Fruit fly (Drosophila melanogaster) whole organism, embryonic: ENCODE measurements around the gene NPF.
A peak's percentile ranks its signal among the peaks of the same experiment; 100 is the strongest.

Experiments
- Aef1 ChIP-seq: fragments of 200-800 bp; sonication (Bioruptor generic); IDR thresholded peaks from 3 replicates; pipeline ENCODE4 v1.3.6; 2022; ENCODE audit warnings: missing biosample characterization, missing genetic modification characterization
- C15 ChIP-seq: fragments of 200-800 bp; sonication (Bioruptor generic); IDR thresholded peaks from 3 replicates; pipeline ENCODE4 v1.3.6; 2022; ENCODE audit warnings: missing biosample characterization, missing genetic modification characterization
- CG11456 ChIP-seq: fragments of 200-800 bp; sonication (Bioruptor generic); IDR thresholded peaks from 3 replicates; pipeline ENCODE4 v1.3.6; 2022; ENCODE audit warnings: missing biosample characterization, missing genetic modification characterization
- CG15073 ChIP-seq: fragments of 200-800 bp; sonication (Bioruptor generic); optimal IDR thresholded peaks from 2 replicates; lab custom pipeline; 2016; ENCODE audit warnings: missing biosample characterization, missing genetic modification characterization
- CG1602 ChIP-seq: fragments of 200-800 bp; sonication (Bioruptor generic); optimal IDR thresholded peaks from 3 replicates; lab custom pipeline; 2016; ENCODE audit warnings: missing biosample characterization, missing genetic modification characterization
- CG17359 ChIP-seq: fragments of 200-800 bp; sonication (Bioruptor generic); optimal IDR thresholded peaks from 3 replicates; lab custom pipeline; 2018; ENCODE audit warnings: missing biosample characterization, mild to moderate bottlenecking, missing genetic modification characterization, moderate library complexity
- CG17802 ChIP-seq: fragments of 200-800 bp; sonication (Bioruptor generic); optimal IDR thresholded peaks from 2 replicates; lab custom pipeline; 2018; ENCODE audit warnings: missing biosample characterization, mild to moderate bottlenecking, missing genetic modification characterization, moderate library complexity
- CG17829 ChIP-seq: fragments of 200-800 bp; optimal IDR thresholded peaks from 2 replicates; lab custom pipeline; 2019; ENCODE audit warnings: missing biosample characterization, mild to moderate bottlenecking, missing genetic modification characterization, moderate library complexity
- CG1792 ChIP-seq: fragments of 200-800 bp; sonication (Bioruptor generic); optimal IDR thresholded peaks from 2 replicates; lab custom pipeline; 2016; ENCODE audit warnings: missing biosample characterization, missing genetic modification characterization
- CG1832 ChIP-seq: fragments of 200-800 bp; sonication (Bioruptor generic); optimal IDR thresholded peaks from 2 replicates; lab custom pipeline; 2017; ENCODE audit warnings: missing biosample characterization, mild to moderate bottlenecking, missing genetic modification characterization, inconsistent platforms
- CG2875 ChIP-seq: fragments of 200-800 bp; sonication (Bioruptor generic); optimal IDR thresholded peaks from 2 replicates; lab custom pipeline; 2017; ENCODE audit warnings: missing biosample characterization, mild to moderate bottlenecking, missing genetic modification characterization, missing genetic modification reagents
- CG33557 ChIP-seq: fragments of 200-800 bp; sonication (Bioruptor generic); optimal IDR thresholded peaks from 2 replicates; lab custom pipeline; 2019; ENCODE audit warnings: missing biosample characterization, mild to moderate bottlenecking, missing genetic modification characterization, moderate library complexity
- CG3838 ChIP-seq: fragments of 200-800 bp; sonication (Bioruptor generic); optimal IDR thresholded peaks from 3 replicates; lab custom pipeline; 2016; ENCODE audit warnings: missing biosample characterization, missing genetic modification characterization
- CG5245 ChIP-seq: fragments of 200-800 bp; sonication (Bioruptor generic); optimal IDR thresholded peaks from 3 replicates; lab custom pipeline; 2016; ENCODE audit warnings: missing biosample characterization, missing genetic modification characterization
- CG6272 ChIP-seq: fragments of 200-800 bp; sonication (Bioruptor generic); IDR thresholded peaks from 2 replicates; pipeline ENCODE4 v1.3.6; 2022; ENCODE audit warnings: missing biosample characterization, missing genetic modification characterization
- CG6683 ChIP-seq: fragments of 200-800 bp; sonication (Bioruptor generic); optimal IDR thresholded peaks from 2 replicates; lab custom pipeline; 2017; ENCODE audit warnings: missing biosample characterization, mild to moderate bottlenecking, missing genetic modification characterization, missing genetic modification reagents
- CG7271 ChIP-seq: fragments of 200-800 bp; sonication (Bioruptor generic); optimal IDR thresholded peaks from 2 replicates; lab custom pipeline; 2018; ENCODE audit warnings: missing biosample characterization, mild to moderate bottlenecking, missing genetic modification characterization, moderate library complexity
- CG7786 ChIP-seq: fragments of 200-800 bp; sonication (Bioruptor generic); optimal IDR thresholded peaks from 2 replicates; lab custom pipeline; 2016; ENCODE audit warnings: missing biosample characterization, missing genetic modification characterization
- CG7839 ChIP-seq: fragments of 200-800 bp; sonication (Bioruptor generic); optimal IDR thresholded peaks from 3 replicates; lab custom pipeline; 2018; ENCODE audit warnings: missing biosample characterization, mild to moderate bottlenecking, missing genetic modification characterization, moderate library complexity
- CG8359 ChIP-seq: fragments of 200-800 bp; sonication (Bioruptor generic); optimal IDR thresholded peaks from 2 replicates; lab custom pipeline; 2017; ENCODE audit warnings: missing biosample characterization, mild to moderate bottlenecking, missing genetic modification characterization, borderline replicate concordance
- CG9215 ChIP-seq: fragments of 200-800 bp; sonication (Bioruptor generic); IDR thresholded peaks from 2 replicates; pipeline ENCODE4 v1.3.6; 2022; ENCODE audit warnings: missing biosample characterization, missing genetic modification characterization
- CHES-1-like ChIP-seq: fragments of 200-800 bp; sonication (Bioruptor generic); optimal IDR thresholded peaks from 2 replicates; lab custom pipeline; 2016; ENCODE audit warnings: missing biosample characterization, missing genetic modification characterization
- D ChIP-seq, 2 experiments: fragments of 200-800 bp in 1 of 2; fragments of >200 bp in 1 of 2; sonication (Bioruptor generic) in 1 of 2; optimal IDR thresholded peaks; 2 replicates in 1 of 2; 3 replicates in 1 of 2; lab custom pipeline; 2017; ENCODE audit warnings: mild to moderate bottlenecking in 1 of 2, missing biosample characterization in 1 of 2, missing genetic modification characterization in 1 of 2, missing genetic modification reagents in 1 of 2
- Dip2 ChIP-seq: fragments of 200-800 bp; sonication (Bioruptor generic); IDR thresholded peaks from 2 replicates; pipeline ENCODE4 v1.3.6; 2022; ENCODE audit warnings: missing biosample characterization, missing genetic modification characterization
- Hand ChIP-seq: fragments of 200-800 bp; sonication (Bioruptor generic); optimal IDR thresholded peaks from 2 replicates; lab custom pipeline; 2017; ENCODE audit warnings: mild to moderate bottlenecking, missing biosample characterization, missing genetic modification reagents, missing genetic modification characterization
- Jarid2 ChIP-seq: fragments of 200-800 bp; sonication (Bioruptor generic); optimal IDR thresholded peaks from 3 replicates; lab custom pipeline; 2017; ENCODE audit warnings: mild to moderate bottlenecking, missing biosample characterization, missing genetic modification reagents, missing genetic modification characterization
- Ptx1 ChIP-seq: fragments of 200-800 bp; sonication (Bioruptor generic); IDR thresholded peaks from 2 replicates; pipeline ENCODE4 v1.3.6; 2022; ENCODE audit warnings: missing biosample characterization, missing genetic modification characterization
- Ravus ChIP-seq: fragments of 200-800 bp; sonication (Bioruptor generic); IDR thresholded peaks from 2 replicates; pipeline ENCODE4 v1.3.6; 2022; ENCODE audit warnings: missing biosample characterization, missing genetic modification characterization
- Rfx ChIP-seq: fragments of 200-800 bp; sonication (Bioruptor generic); IDR thresholded peaks from 2 replicates; pipeline ENCODE4 v1.3.6; 2022; ENCODE audit warnings: missing biosample characterization, missing genetic modification characterization
- Usf ChIP-seq: fragments of 200-800 bp; sonication (Bioruptor generic); optimal IDR thresholded peaks from 2 replicates; lab custom pipeline; 2017; ENCODE audit warnings: missing genotype, missing biosample characterization, missing genetic modification characterization
- bbx ChIP-seq: fragments of 200-800 bp; sonication (Bioruptor generic); IDR thresholded peaks from 2 replicates; pipeline ENCODE4 v1.3.6; 2022; ENCODE audit warnings: missing biosample characterization, missing genetic modification characterization; ENCODE audit not compliant: partially characterized antibody
- croc ChIP-seq: fragments of 200-800 bp; sonication (Bioruptor generic); conservative IDR thresholded peaks from 3 replicates; pipeline ENCODE4 v1.3.6; 2022; ENCODE audit warnings: missing biosample characterization, missing genetic modification characterization
- dm ChIP-seq: fragments of 200-800 bp; sonication (Bioruptor generic); optimal IDR thresholded peaks from 3 replicates; lab custom pipeline; 2016; ENCODE audit warnings: missing biosample characterization, missing genetic modification characterization
- ems ChIP-seq: fragments of 200-800 bp; sonication (Bioruptor generic); optimal IDR thresholded peaks from 3 replicates; lab custom pipeline; 2016; ENCODE audit warnings: missing biosample characterization, missing genetic modification characterization
- esg ChIP-seq: fragments of 200-800 bp; sonication (Bioruptor generic); conservative IDR thresholded peaks from 2 replicates; pipeline ENCODE4 v1.3.6; 2022; ENCODE audit warnings: missing biosample characterization, missing genetic modification characterization
- eyg ChIP-seq: fragments of 200-800 bp; sonication (Bioruptor generic); optimal IDR thresholded peaks from 3 replicates; lab custom pipeline; 2016; ENCODE audit warnings: missing biosample characterization, missing genetic modification characterization
- gce ChIP-seq: fragments of 200-800 bp; sonication (Bioruptor generic); IDR thresholded peaks from 3 replicates; pipeline ENCODE4 v1.3.6; 2022; ENCODE audit warnings: missing biosample characterization, missing genetic modification characterization
- gcm ChIP-seq: fragments of 200-800 bp; sonication (Bioruptor generic); optimal IDR thresholded peaks from 2 replicates; lab custom pipeline; 2019; ENCODE audit warnings: missing biosample characterization, mild to moderate bottlenecking, missing genetic modification characterization, moderate library complexity
- hth ChIP-seq: fragments of >200 bp; optimal IDR thresholded peaks from 2 replicates; lab custom pipeline; 2017; ENCODE audit warnings: inconsistent platforms
- nerfin-2 ChIP-seq: fragments of 200-800 bp; sonication (Bioruptor generic); IDR thresholded peaks from 2 replicates; pipeline ENCODE4 v1.3.6; 2022; ENCODE audit warnings: missing biosample characterization, missing genetic modification characterization; ENCODE audit not compliant: partially characterized antibody
- nmo ChIP-seq: fragments of 200-800 bp; sonication (Bioruptor generic); optimal IDR thresholded peaks from 2 replicates; lab custom pipeline; 2018; ENCODE audit warnings: missing biosample characterization, mild to moderate bottlenecking, missing genetic modification characterization, moderate library complexity
- nom ChIP-seq: fragments of 200-800 bp; sonication (Bioruptor generic); optimal IDR thresholded peaks from 2 replicates; lab custom pipeline; 2017; ENCODE audit warnings: missing biosample characterization, missing genetic modification characterization, mild to moderate bottlenecking, moderate library complexity, missing genetic modification reagents
- odd ChIP-seq: fragments of 200-800 bp; sonication (Bioruptor generic); optimal IDR thresholded peaks from 2 replicates; lab custom pipeline; 2017; ENCODE audit warnings: missing biosample characterization, mild to moderate bottlenecking, missing genetic modification characterization
- sens ChIP-seq: fragments of 200-800 bp; sonication (Bioruptor generic); peaks from one replicate; lab custom pipeline; 2016; ENCODE audit warnings: missing biosample characterization, missing genetic modification characterization
- twi ChIP-seq: fragments of 200-800 bp; optimal IDR thresholded peaks from 2 replicates; lab custom pipeline; 2019; ENCODE audit warnings: missing biosample characterization, mild to moderate bottlenecking, missing genetic modification characterization, moderate library complexity
- tx ChIP-seq: fragments of 200-800 bp; sonication (Bioruptor generic); optimal IDR thresholded peaks from 2 replicates; lab custom pipeline; 2016; ENCODE audit warnings: missing biosample characterization, missing genetic modification characterization
- vvl ChIP-seq: fragments of 200-800 bp; sonication (Bioruptor generic); IDR thresholded peaks from 2 replicates; pipeline ENCODE4 v1.3.6; 2022; ENCODE audit warnings: missing biosample characterization, missing genetic modification characterization
- zen ChIP-seq: fragments of 200-800 bp; sonication (Bioruptor generic); optimal IDR thresholded peaks from 3 replicates; lab custom pipeline; 2018; ENCODE audit warnings: missing biosample characterization, mild to moderate bottlenecking, missing genetic modification characterization, moderate library complexity

Gene NPF

dm6 chr3R:16620478-16620877 is 11.5 kb downstream of the NPF start, which contains the start of gene CG14893:
Gene CG14893, plus strand, starts transcription at chr3R:16620778.
- TF ChIP-seq Ravus (GFP tag; lab: Robert Waterston, UW) = no peak
- no peak for TF ChIP-seq Usf
- TF ChIP-seq croc = no peak
- TF ChIP-seq CG11456 (GFP tag; lab: Robert Waterston, UW) = no peak
- TF ChIP-seq CG15073 (GFP tag; lab: Kevin White, UChicago) = no peak
- TF ChIP-seq CG7786 (GFP tag; lab: Kevin White, UChicago) = no peak
- TF ChIP-seq CHES-1-like = no peak
- TF ChIP-seq CG1832 = no peak
- no peak for TF ChIP-seq zen (tag; lab: Kevin White, UChicago)
- TF ChIP-seq CG3838 (GFP tag; lab: Kevin White, UChicago) = no peak
- TF ChIP-seq CG7271 = no peak
- TF ChIP-seq Aef1 (GFP tag; lab: Robert Waterston, UW) = no peak
- no peak for TF ChIP-seq Rfx
- no peak for TF ChIP-seq CG1792 (GFP tag; lab: Kevin White, UChicago)
- TF ChIP-seq CG5245 (GFP tag; lab: Kevin White, UChicago) = no peak
- no peak for TF ChIP-seq C15
- TF ChIP-seq eyg = no peak
- TF ChIP-seq nom (GFP tag; lab: Kevin White, UChicago) = no peak

dm6 chr3R:16624371-16624749 is 15.3 kb downstream of the NPF start, which contains the start of gene Ccdc114:
Gene Ccdc114, minus strand, starts transcription at chr3R:16624717.
- TF ChIP-seq Ptx1 (GFP tag; lab: Robert Waterston, UW) (no peak), esg (no peak), sens (GFP tag; lab: Kevin White, UChicago) (peak; percentile 54), D (optimal IDR thresholded peaks at IDR 0.05; lab: Kevin White, UChicago) (peak; percentile 2), D (GFP tag; optimal IDR thresholded peaks at IDR 0.05; lab: Kevin White, UChicago) (no peak)

- TF ChIP-seq CG1602 (GFP tag; lab: Kevin White, UChicago) = no peak
- TF ChIP-seq tx (GFP tag; lab: Kevin White, UChicago) = no peak
- no peak for TF ChIP-seq CG6683
- no peak for TF ChIP-seq croc
- no peak for TF ChIP-seq Hand (GFP tag; lab: Kevin White, UChicago)
- peak; percentile 79 for TF ChIP-seq bbx (GFP tag; lab: Robert Waterston, UW)
- peak; percentile 30 for TF ChIP-seq dm (GFP tag; lab: Kevin White, UChicago)
- TF ChIP-seq CG17359 = peak; percentile 5
- no peak for TF ChIP-seq CG6272 (GFP tag; lab: Robert Waterston, UW)
- TF ChIP-seq Jarid2 (GFP tag; lab: Kevin White, UChicago) = peak; percentile 83
- peak; percentile 3 for TF ChIP-seq nmo (GFP tag; lab: Kevin White, UChicago)
- no peak for TF ChIP-seq CG33557 (GFP tag; lab: Kevin White, UChicago)
- TF ChIP-seq gce (GFP tag; lab: Robert Waterston, UW) = no peak
- TF ChIP-seq odd = no peak
- TF ChIP-seq CG7839 (tag; lab: Kevin White, UChicago) = no peak
- TF ChIP-seq hth (lab: Kevin White, UChicago) = no peak
- no peak for TF ChIP-seq ems (GFP tag; lab: Kevin White, UChicago)
- TF ChIP-seq vvl = peak; percentile 61
- no peak for TF ChIP-seq CG17802
- no peak for TF ChIP-seq CG9215 (GFP tag; lab: Robert Waterston, UW)
- no peak for TF ChIP-seq twi (tag; lab: Kevin White, UChicago)
- TF ChIP-seq CG17829 (tag; lab: Kevin White, UChicago) = peak; percentile 8
- TF ChIP-seq nerfin-2 = 0 out of 2 replicates have a peak, but pooled peaks have one; percentile 25
- no peak for TF ChIP-seq gcm
- no peak for TF ChIP-seq Dip2
- TF ChIP-seq CG2875 = no peak
- no peak for TF ChIP-seq CG8359 (GFP tag; lab: Kevin White, UChicago)
These were observed 15.9 kb downstream of the NPF start, which contains the start of gene Fas1 for dm6 chr3R:16624750-16625549. Gene Fas1, plus strand, starts transcription at chr3R:16625238.
